Fruit fly (Drosophila melanogaster): ENCODE results near the gene CG12320.

The CG12320 gene

DNA sequence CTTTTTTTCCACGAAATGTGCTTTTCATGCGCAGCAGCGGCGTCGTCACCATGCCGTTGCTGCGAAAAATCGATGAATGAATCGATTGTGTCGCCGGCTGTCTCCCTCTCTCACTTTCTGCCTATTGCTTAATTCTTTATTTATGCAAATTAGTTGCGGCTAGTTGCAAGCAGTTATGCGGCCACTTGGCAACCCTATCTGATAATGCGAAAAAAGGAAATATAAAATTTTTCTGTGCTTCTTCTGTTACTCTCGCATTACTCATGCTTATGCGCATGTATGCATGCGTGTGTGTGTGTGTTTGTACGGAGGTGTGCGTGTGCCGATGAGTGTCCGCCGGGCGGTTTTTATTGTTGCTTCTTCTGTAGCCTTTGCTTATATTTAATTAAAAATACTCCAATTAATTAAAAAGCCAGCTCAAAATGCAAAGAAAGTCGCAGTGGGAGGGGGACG is 8.8 kb downstream of the CG12320 start:
- TF ChIP-seq Smox (GFP tag; optimal IDR thresholded peaks at IDR 0.05) (no peak), CG11902 (GFP tag; optimal IDR thresholded peaks at IDR 0.05) (peak; percentile 4), Met (GFP tag; optimal IDR thresholded peaks at IDR 0.05) (peak; percentile 53), CG10669 (GFP tag; optimal IDR thresholded peaks at IDR 0.05) (peak; percentile 31), CG10631 (GFP tag; optimal IDR thresholded peaks at IDR 0.05) (peak; percentile 18), salr (GFP tag; optimal IDR thresholded peaks at IDR 0.05) (no peak), topi (GFP tag; optimal IDR thresholded peaks at IDR 0.05) (peak; percentile 43), vri (GFP tag; optimal IDR thresholded peaks at IDR 0.05) (peak; percentile 16), CG7368 (GFP tag; optimal IDR thresholded peaks at IDR 0.05) (peak; percentile 31), CG6276 (GFP tag; optimal IDR thresholded peaks at IDR 0.05) (peak; percentile 15), fd59A (GFP tag; optimal IDR thresholded peaks at IDR 0.05) (no peak), CG3032 (tag; optimal IDR thresholded peaks at IDR 0.05) (peak; percentile 5), CG15336 (GFP tag; IDR thresholded peaks at IDR 0.05) (peak; percentile 28; the same call in 1 of the 2 replicates), CG4318 (GFP tag; optimal IDR thresholded peaks at IDR 0.05) (no peak), Ets21C (GFP tag; optimal IDR thresholded peaks at IDR 0.05) (no peak), dsx (GFP tag; optimal IDR thresholded peaks at IDR 0.05; ENCODE audit: poor library complexity, severe bottlenecking) (no peak), fd85E (GFP tag; optimal IDR thresholded peaks at IDR 0.05) (no peak), CG11762 (GFP tag; optimal IDR thresholded peaks at IDR 0.05; ENCODE audit: insufficient read depth) (no peak), eg (GFP tag; IDR thresholded peaks at IDR 0.05) (peak; percentile 47; the same call in 1 of the 3 replicates), achi (GFP tag; optimal IDR thresholded peaks at IDR 0.05) (peak; percentile 56), Gug (GFP tag; IDR thresholded peaks at IDR 0.05) (0 out of 2 replicates have a peak, but pooled peaks have one; percentile 35), CG34406 (GFP tag; optimal IDR thresholded peaks at IDR 0.05) (peak; percentile 10), svp (GFP tag) (no peak), spab (GFP tag; optimal IDR thresholded peaks at IDR 0.05) (no peak), OdsH (GFP tag; optimal IDR thresholded peaks at IDR 0.05) (peak; percentile 41), acj6 (GFP tag; optimal IDR thresholded peaks at IDR 0.05) (peak; percentile 3), dac (GFP tag; optimal IDR thresholded peaks at IDR 0.05) (peak; percentile 11), Eip75B (GFP tag; optimal IDR thresholded peaks at IDR 0.05) (peak; percentile 14), Hr39 (GFP tag; optimal IDR thresholded peaks at IDR 0.05) (peak; percentile 39), cyc (GFP tag; optimal IDR thresholded peaks at IDR 0.05) (no peak), CG6792 (GFP tag; optimal IDR thresholded peaks at IDR 0.05) (no peak), CG31627 (GFP tag; optimal IDR thresholded peaks at IDR 0.05) (peak; percentile 47), lz (GFP tag; optimal IDR thresholded peaks at IDR 0.05) (peak; percentile 49), CG8632 (GFP tag; optimal IDR thresholded peaks at IDR 0.05) (peak; percentile 32), Hr4 (GFP tag; optimal IDR thresholded peaks at IDR 0.05) (peak; percentile 30), esn (GFP tag; optimal IDR thresholded peaks at IDR 0.05) (peak; percentile 44), CG6163 (GFP tag; IDR thresholded peaks at IDR 0.05) (peak; percentile 68), CG3919 (GFP tag; optimal IDR thresholded peaks at IDR 0.05) (peak; percentile 41), Sox102F (GFP tag; optimal IDR thresholded peaks at IDR 0.05) (peak; percentile 29), Ets96B (tag; optimal IDR thresholded peaks at IDR 0.05) (peak; percentile 10), Eip93F (GFP tag; optimal IDR thresholded peaks at IDR 0.05) (no peak), CG8319 (GFP tag; optimal IDR thresholded peaks at IDR 0.05) (no peak), Eip78C (GFP tag) (peak; percentile 54), CG6808 (GFP tag; optimal IDR thresholded peaks at IDR 0.05) (no peak), Blimp-1 (GFP tag; optimal IDR thresholded peaks at IDR 0.05) (no peak), pdm3 (GFP tag; optimal IDR thresholded peaks at IDR 0.05) (peak; percentile 40), CG11294 (GFP tag; IDR thresholded peaks at IDR 0.05) (no peak), CG8119 (GFP tag; IDR thresholded peaks at IDR 0.05) (no peak; the same call in 1 of the 3 replicates), Sox15 (GFP tag; optimal IDR thresholded peaks at IDR 0.05) (peak; percentile 30)

Data from whole organism, prepupa.